Fruit fly (Drosophila melanogaster) whole organism, embryonic: ENCODE measurements around the gene CG12659.
A peak's percentile ranks its signal among the peaks of the same experiment; 100 is the strongest.

ENCODE experiments used
- Antp ChIP-seq: fragments of 200-800 bp; sonication (Bioruptor generic); optimal IDR thresholded peaks from 3 replicates; lab custom pipeline; 2016; ENCODE audit warnings: missing biosample characterization, missing genetic modification characterization
- Atf3 ChIP-seq: fragments of 200-800 bp; sonication (Bioruptor generic); optimal IDR thresholded peaks from 3 replicates; lab custom pipeline; 2016; ENCODE audit warnings: missing biosample characterization, missing genetic modification characterization
- Bdp1 ChIP-seq: fragments of 200-800 bp; sonication (Bioruptor generic); optimal IDR thresholded peaks from 3 replicates; lab custom pipeline; 2016; ENCODE audit warnings: missing biosample characterization, missing genetic modification characterization
- CG10147 ChIP-seq: fragments of 200-800 bp; sonication (Bioruptor generic); optimal IDR thresholded peaks from 2 replicates; lab custom pipeline; 2019; ENCODE audit warnings: missing biosample characterization, mild to moderate bottlenecking, missing genetic modification characterization, moderate library complexity
- CG11695 ChIP-seq: fragments of 200-800 bp; sonication (Bioruptor generic); IDR thresholded peaks from 3 replicates; pipeline ENCODE4 v1.3.6; 2022; ENCODE audit warnings: missing biosample characterization, missing genetic modification characterization
- CG12104 ChIP-seq: fragments of 200-800 bp; sonication (Bioruptor generic); optimal IDR thresholded peaks from 3 replicates; lab custom pipeline; 2016; ENCODE audit warnings: missing biosample characterization, missing genetic modification characterization
- CG13296 ChIP-seq: fragments of 200-800 bp; sonication (Bioruptor generic); optimal IDR thresholded peaks from 3 replicates; lab custom pipeline; 2018; ENCODE audit warnings: missing biosample characterization, mild to moderate bottlenecking, missing genetic modification characterization
- CG13894 ChIP-seq: fragments of 200-800 bp; sonication (Bioruptor generic); optimal IDR thresholded peaks from 3 replicates; lab custom pipeline; 2018; ENCODE audit warnings: missing biosample characterization, mild to moderate bottlenecking, missing genetic modification characterization, moderate library complexity
- CG14050 ChIP-seq: fragments of 200-800 bp; sonication (Bioruptor generic); IDR thresholded peaks from 3 replicates; pipeline ENCODE4 v1.3.6; 2022; ENCODE audit warnings: missing biosample characterization, missing genetic modification characterization
- CG14441 ChIP-seq: fragments of 200-800 bp; sonication (Bioruptor generic); IDR thresholded peaks from 2 replicates; pipeline ENCODE4 v1.3.6; 2022; ENCODE audit warnings: missing biosample characterization, missing genetic modification characterization
- CG15601 ChIP-seq: fragments of 200-800 bp; sonication (Bioruptor generic); optimal IDR thresholded peaks from 3 replicates; lab custom pipeline; 2019; ENCODE audit warnings: missing biosample characterization, mild to moderate bottlenecking, missing genetic modification characterization, moderate library complexity
- CG16863 ChIP-seq: fragments of 200-800 bp; sonication (Bioruptor generic); optimal IDR thresholded peaks from 3 replicates; lab custom pipeline; 2016; ENCODE audit warnings: missing biosample characterization, missing genetic modification characterization
- CG17328 ChIP-seq: fragments of 200-800 bp; sonication (Bioruptor generic); IDR thresholded peaks from 2 replicates; pipeline ENCODE4 v1.3.6; 2022; ENCODE audit warnings: missing biosample characterization, missing genetic modification characterization
- CG2875 ChIP-seq: fragments of 200-800 bp; sonication (Bioruptor generic); optimal IDR thresholded peaks from 2 replicates; lab custom pipeline; 2017; ENCODE audit warnings: missing biosample characterization, mild to moderate bottlenecking, missing genetic modification characterization, missing genetic modification reagents
- CG32532 ChIP-seq: fragments of 200-800 bp; sonication (Bioruptor generic); IDR thresholded peaks from 2 replicates; pipeline ENCODE4 v1.3.6; 2022; ENCODE audit warnings: missing biosample characterization, missing genetic modification characterization
- CG32767 ChIP-seq: fragments of 200-800 bp; sonication (Bioruptor generic); IDR thresholded peaks from 2 replicates; pipeline ENCODE4 v1.3.6; 2022; ENCODE audit warnings: missing biosample characterization, missing genetic modification characterization
- CG3838 ChIP-seq: fragments of 200-800 bp; sonication (Bioruptor generic); optimal IDR thresholded peaks from 3 replicates; lab custom pipeline; 2016; ENCODE audit warnings: missing biosample characterization, missing genetic modification characterization
- CG3847 ChIP-seq: fragments of 200-800 bp; sonication (Bioruptor generic); IDR thresholded peaks from 2 replicates; pipeline ENCODE4 v1.3.6; 2022; ENCODE audit warnings: missing biosample characterization, missing genetic modification characterization
- CG5180 ChIP-seq: fragments of 200-800 bp; sonication (Bioruptor generic); optimal IDR thresholded peaks from 3 replicates; lab custom pipeline; 2017; ENCODE audit warnings: missing biosample characterization, missing genetic modification characterization, mild to moderate bottlenecking, moderate library complexity, missing genetic modification reagents
- CG6254 ChIP-seq: fragments of 200-800 bp; sonication (Bioruptor generic); optimal IDR thresholded peaks from 3 replicates; lab custom pipeline; 2017; ENCODE audit warnings: mild to moderate bottlenecking, missing biosample characterization, missing genetic modification reagents, missing genetic modification characterization
- CG6689 ChIP-seq: fragments of 200-800 bp; sonication (Bioruptor generic); IDR thresholded peaks from 2 replicates; pipeline ENCODE4 v1.3.6; 2022; ENCODE audit warnings: missing biosample characterization, missing genetic modification characterization
- CG6854 ChIP-seq: fragments of 200-800 bp; sonication (Bioruptor generic); optimal IDR thresholded peaks from 3 replicates; lab custom pipeline; 2017; ENCODE audit warnings: missing biosample characterization, mild to moderate bottlenecking, missing genetic modification characterization
- CG7786 ChIP-seq: fragments of 200-800 bp; sonication (Bioruptor generic); optimal IDR thresholded peaks from 2 replicates; lab custom pipeline; 2016; ENCODE audit warnings: missing biosample characterization, missing genetic modification characterization
- CG8478 ChIP-seq: fragments of >200 bp; optimal IDR thresholded peaks from 2 replicates; lab custom pipeline; 2018
- D ChIP-seq, 2 experiments: fragments of 200-800 bp in 1 of 2; fragments of >200 bp in 1 of 2; sonication (Bioruptor generic) in 1 of 2; optimal IDR thresholded peaks; 2 replicates in 1 of 2; 3 replicates in 1 of 2; lab custom pipeline; 2017; ENCODE audit warnings: mild to moderate bottlenecking in 1 of 2, missing biosample characterization in 1 of 2, missing genetic modification characterization in 1 of 2, missing genetic modification reagents in 1 of 2
- H15 ChIP-seq: fragments of 200-800 bp; sonication (Bioruptor generic); IDR thresholded peaks from 3 replicates; pipeline ENCODE4 v1.3.6; 2022; ENCODE audit warnings: missing biosample characterization, missing genetic modification characterization
- H2.0 ChIP-seq: fragments of 200-800 bp; sonication (Bioruptor generic); IDR thresholded peaks from 2 replicates; pipeline ENCODE4 v1.3.6; 2022; ENCODE audit warnings: missing biosample characterization, missing genetic modification characterization
- Hmr ChIP-seq: fragments of 200-800 bp; sonication (Bioruptor generic); optimal IDR thresholded peaks from 3 replicates; lab custom pipeline; 2017; ENCODE audit warnings: mild to moderate bottlenecking, missing biosample characterization, missing genetic modification reagents, missing genetic modification characterization
- Hmx ChIP-seq: fragments of 200-800 bp; sonication (Bioruptor generic); optimal IDR thresholded peaks from 2 replicates; lab custom pipeline; 2016; ENCODE audit warnings: missing biosample characterization, missing genetic modification characterization
- Meics ChIP-seq: fragments of 200-800 bp; sonication (Bioruptor generic); optimal IDR thresholded peaks from 2 replicates; lab custom pipeline; 2017; ENCODE audit warnings: missing biosample characterization, mild to moderate bottlenecking, missing genetic modification characterization
- Mes4 ChIP-seq: fragments of 200-800 bp; sonication (Bioruptor generic); optimal IDR thresholded peaks from 2 replicates; lab custom pipeline; 2016; ENCODE audit warnings: missing biosample characterization, missing genetic modification characterization
- Ptx1 ChIP-seq: fragments of 200-800 bp; sonication (Bioruptor generic); IDR thresholded peaks from 2 replicates; pipeline ENCODE4 v1.3.6; 2022; ENCODE audit warnings: missing biosample characterization, missing genetic modification characterization
- Rx ChIP-seq: fragments of 200-800 bp; sonication (Bioruptor generic); IDR thresholded peaks from 2 replicates; pipeline ENCODE4 v1.3.6; 2022; ENCODE audit warnings: missing biosample characterization, missing genetic modification characterization
- Vsx1 ChIP-seq: fragments of 200-800 bp; sonication (Bioruptor generic); optimal IDR thresholded peaks from 2 replicates; lab custom pipeline; 2017; ENCODE audit warnings: missing biosample characterization, mild to moderate bottlenecking, missing genetic modification characterization, missing genetic modification reagents
- Xrp1 ChIP-seq: fragments of 200-800 bp; sonication (Bioruptor generic); IDR thresholded peaks from 2 replicates; pipeline ENCODE4 v1.3.6; 2022; ENCODE audit warnings: missing biosample characterization, missing genetic modification characterization
- bab2 ChIP-seq: fragments of 200-800 bp; sonication (Bioruptor generic); optimal IDR thresholded peaks from 2 replicates; lab custom pipeline; 2016; ENCODE audit warnings: missing biosample characterization, missing genetic modification characterization
- chif ChIP-seq, 2 experiments: fragments of 200-800 bp; sonication (Bioruptor generic); optimal IDR thresholded peaks; 3 replicates each; lab custom pipeline; 2016; ENCODE audit warnings: missing biosample characterization in 2 of 2, missing genetic modification characterization in 2 of 2
- chm ChIP-seq: fragments of 200-800 bp; sonication (Bioruptor generic); IDR thresholded peaks from 2 replicates; pipeline ENCODE4 v1.3.6; 2022; ENCODE audit warnings: missing biosample characterization, missing genetic modification characterization
- dati ChIP-seq: fragments of 200-800 bp; sonication (Bioruptor generic); IDR thresholded peaks from 2 replicates; pipeline ENCODE4 v1.3.6; 2022; ENCODE audit warnings: missing biosample characterization, missing genetic modification characterization
- dysf ChIP-seq: fragments of 200-800 bp; sonication (Bioruptor generic); IDR thresholded peaks from 3 replicates; pipeline ENCODE4 v1.3.6; 2022; ENCODE audit warnings: missing biosample characterization, missing genetic modification characterization
- grau ChIP-seq: fragments of 200-800 bp; optimal IDR thresholded peaks from 3 replicates; lab custom pipeline; 2019; ENCODE audit warnings: missing biosample characterization, mild to moderate bottlenecking, missing genetic modification characterization, moderate library complexity
- klu ChIP-seq: fragments of 200-800 bp; sonication (Bioruptor generic); IDR thresholded peaks from 2 replicates; pipeline ENCODE4 v1.3.6; 2022; ENCODE audit warnings: missing biosample characterization, missing genetic modification characterization
- onecut ChIP-seq: fragments of 200-800 bp; sonication (Bioruptor generic); IDR thresholded peaks from 2 replicates; pipeline ENCODE4 v1.3.6; 2022; ENCODE audit warnings: missing biosample characterization, missing genetic modification characterization
- org-1 ChIP-seq: fragments of 200-800 bp; sonication (Bioruptor generic); optimal IDR thresholded peaks from 2 replicates; lab custom pipeline; 2017; ENCODE audit warnings: missing biosample characterization, missing genetic modification characterization
- pho ChIP-seq: fragments of 200-800 bp; sonication (Bioruptor generic); optimal IDR thresholded peaks from 2 replicates; lab custom pipeline; 2016; ENCODE audit warnings: missing biosample characterization, missing genetic modification characterization
- pnt ChIP-seq: fragments of 200-800 bp; sonication (Bioruptor generic); optimal IDR thresholded peaks from 3 replicates; lab custom pipeline; 2016; ENCODE audit warnings: missing biosample characterization, missing genetic modification characterization
- sens-2 ChIP-seq: fragments of 200-800 bp; sonication (Bioruptor generic); IDR thresholded peaks from 2 replicates; pipeline ENCODE4 v1.3.6; 2022; ENCODE audit warnings: missing biosample characterization, missing genetic modification characterization
- slou ChIP-seq: fragments of 200-800 bp; sonication (Bioruptor generic); optimal IDR thresholded peaks from 3 replicates; lab custom pipeline; 2016; ENCODE audit warnings: missing biosample characterization, missing genetic modification characterization
- stc ChIP-seq: fragments of 200-800 bp; sonication (Bioruptor generic); IDR thresholded peaks from 2 replicates; pipeline ENCODE4 v1.3.6; 2022; ENCODE audit warnings: missing biosample characterization, missing genetic modification characterization
- sug ChIP-seq: fragments of 200-800 bp; optimal IDR thresholded peaks from 2 replicates; lab custom pipeline; 2019; ENCODE audit warnings: missing biosample characterization, mild to moderate bottlenecking, missing genetic modification characterization, moderate library complexity
- trem ChIP-seq: fragments of 200-800 bp; optimal IDR thresholded peaks from 3 replicates; lab custom pipeline; 2019; ENCODE audit warnings: missing biosample characterization, mild to moderate bottlenecking, missing genetic modification characterization, moderate library complexity
- yki ChIP-seq: fragments of >200 bp; optimal IDR thresholded peaks from 3 replicates; lab custom pipeline; 2018

The CG12659 gene

dm6 chrX:8627171-8627570, 35.6 kb upstream of the CG12659 start (continued):
- TF ChIP-seq CG3847 (GFP tag; lab: Robert Waterston, UW) (no peak; the same call in 1 of the 2 replicates), Ptx1 (GFP tag; lab: Robert Waterston, UW) (peak; percentile 71), CG15601 (tag; lab: Kevin White, UChicago) (peak; percentile 71), dysf (GFP tag; lab: Robert Waterston, UW) (peak; percentile 71; the same call in 2 of the 3 replicates), stc (GFP tag; lab: Robert Waterston, UW) (peak; percentile 65), CG32532 (no peak), CG14441 (GFP tag; lab: Robert Waterston, UW) (no peak), org-1 (GFP tag; lab: Kevin White, UChicago) (peak; percentile 72), CG8478 (lab: Kevin White, UChicago) (no peak), CG10147 (no peak), Xrp1 (GFP tag; lab: Robert Waterston, UW) (peak; percentile 91), sens-2 (GFP tag; lab: Robert Waterston, UW) (no peak; the same call in 1 of the 2 replicates), CG7786 (GFP tag; lab: Kevin White, UChicago) (peak; percentile 50), grau (tag; lab: Kevin White, UChicago) (peak; percentile 66), CG6689 (GFP tag; lab: Robert Waterston, UW) (peak; percentile 84), pnt (GFP tag; lab: Kevin White, UChicago) (peak; percentile 88), pho (GFP tag; lab: Kevin White, UChicago) (no peak), CG13894 (tag; lab: Kevin White, UChicago) (no peak), Bdp1 (GFP tag; lab: Kevin White, UChicago) (no peak), yki (lab: Kevin White, UChicago) (no peak), CG32767 (GFP tag; lab: Robert Waterston, UW) (no peak), onecut (GFP tag; lab: Robert Waterston, UW) (peak; percentile 73), dati (GFP tag; lab: Robert Waterston, UW) (peak; percentile 63), CG6854 (GFP tag; lab: Kevin White, UChicago) (no peak), D (optimal IDR thresholded peaks at IDR 0.05; lab: Kevin White, UChicago) (no peak), D (GFP tag; optimal IDR thresholded peaks at IDR 0.05; lab: Kevin White, UChicago) (peak; percentile 81), CG11695 (GFP tag; lab: Robert Waterston, UW) (peak; percentile 65), Antp (GFP tag; lab: Kevin White, UChicago) (peak; percentile 89), CG12104 (GFP tag; lab: Kevin White, UChicago) (no peak), chm (peak; percentile 75; the same call in 1 of the 2 replicates), Hmx (no peak), slou (GFP tag; lab: Kevin White, UChicago) (peak; percentile 5), Hmr (GFP tag; lab: Kevin White, UChicago) (no peak), Vsx1 (GFP tag; lab: Kevin White, UChicago) (peak; percentile 46), klu (GFP tag; lab: Robert Waterston, UW) (peak; percentile 46; the same call in 1 of the 2 replicates), H15 (peak; percentile 61; the same call in 2 of the 3 replicates), CG17328 (peak; percentile 84), CG3838 (GFP tag; lab: Kevin White, UChicago) (no peak), H2.0 (GFP tag; lab: Robert Waterston, UW) (peak; percentile 64), sug (tag; lab: Kevin White, UChicago) (no peak), CG5180 (GFP tag; lab: Kevin White, UChicago) (peak; percentile 8), Meics (no peak), CG6254 (peak; percentile 77), chif (GFP tag; optimal IDR thresholded peaks at IDR 0.05; lab: Kevin White, UChicago) (peak; percentile 49 to 78), trem (tag; lab: Kevin White, UChicago) (peak; percentile 62), Atf3 (GFP tag; lab: Kevin White, UChicago) (peak; percentile 77), bab2 (peak; percentile 87), Mes4 (peak; percentile 73), CG14050 (GFP tag; lab: Robert Waterston, UW) (no peak), Rx (GFP tag; lab: Robert Waterston, UW) (peak; percentile 40; the same call in 1 of the 2 replicates), CG2875 (GFP tag; lab: Kevin White, UChicago) (peak; percentile 62), CG13296 (GFP tag; lab: Kevin White, UChicago) (no peak), CG16863 (peak; percentile 77)
